Fruit fly (Drosophila melanogaster) Kc167 (cell line): ENCODE measurements around the gene dlg1.

ENCODE experiments used
- h ChIP-seq: fragments of >200 bp; optimal IDR thresholded peaks from 3 replicates; lab custom pipeline; 2018; ENCODE audit warnings: missing external identifiers
- insv ChIP-seq: fragments of >200 bp; optimal IDR thresholded peaks from 3 replicates; lab custom pipeline; 2018; ENCODE audit warnings: missing external identifiers
- psq ChIP-seq: fragments of >200 bp; optimal IDR thresholded peaks from 2 replicates; lab custom pipeline; 2017; ENCODE audit warnings: missing external identifiers

DNA sequence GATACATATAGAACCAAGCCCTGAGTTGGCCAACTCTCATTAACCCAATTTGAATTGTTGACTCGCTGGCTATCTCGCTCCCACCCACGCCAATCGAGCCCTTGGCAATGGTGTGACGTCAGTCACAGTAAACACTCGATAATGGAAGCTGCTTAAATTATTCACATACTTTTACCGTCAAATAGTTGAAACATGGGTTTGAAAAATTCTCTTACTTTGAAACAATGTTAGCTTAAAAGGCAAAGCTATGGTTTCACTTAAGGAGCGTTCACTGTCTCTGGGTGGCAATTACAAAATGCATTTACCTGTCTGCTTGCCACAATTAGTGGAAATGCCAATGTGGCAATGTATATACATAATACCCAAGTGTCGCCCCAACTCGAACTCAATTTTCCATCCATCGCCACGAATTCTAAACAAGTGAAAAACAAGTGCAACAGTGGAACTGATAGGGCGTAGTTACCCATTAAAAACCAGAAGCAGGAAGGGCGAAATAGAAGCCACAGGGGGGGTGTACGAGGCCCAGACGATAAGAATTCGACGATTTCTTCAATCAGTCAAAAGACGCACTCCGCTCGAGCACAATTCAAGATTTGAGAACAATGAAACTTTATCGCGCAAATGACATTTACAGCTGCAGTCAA, 80.1 kb downstream of the dlg1 start:
- no peak for TF ChIP-seq h (lab: Kevin White, UChicago)
- no peak for TF ChIP-seq insv (lab: Kevin White, UChicago)
- TF ChIP-seq psq (lab: Kevin White, UChicago): no peak
